Fruit fly (Drosophila melanogaster): ENCODE measurements around the gene Tif-IA.
A peak's percentile ranks its signal among the peaks of the same experiment; 100 is the strongest.

The Tif-IA gene

DNA sequence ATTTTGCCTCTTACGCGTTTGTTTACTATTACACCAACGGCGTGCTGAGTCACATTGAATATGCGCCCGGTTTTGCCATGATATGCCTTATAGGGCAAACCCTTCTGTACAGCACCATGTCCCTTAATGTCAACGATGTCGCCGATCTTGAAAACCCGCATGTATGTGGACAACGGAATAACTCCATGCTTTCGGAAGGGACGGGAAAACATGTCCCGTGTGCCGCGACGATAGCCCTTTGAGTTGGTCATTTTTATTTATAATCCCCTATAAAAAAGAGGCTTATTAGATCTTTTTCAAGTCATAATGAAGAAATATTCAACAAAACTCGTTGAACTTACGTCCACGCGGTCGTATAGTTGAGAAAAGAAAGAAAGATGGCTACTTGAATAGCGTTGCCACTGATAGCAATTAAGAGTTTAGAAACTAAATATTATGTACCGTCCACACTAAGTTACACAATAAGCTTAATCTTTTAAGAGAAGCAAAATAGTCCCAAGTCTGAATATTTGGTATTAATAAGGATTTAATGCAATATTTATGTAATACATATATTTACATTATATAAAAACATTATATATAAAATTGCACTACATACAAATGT is 2.1 kb upstream of the Tif-IA start, which contains the start of gene RpL21 (continued):
- peak; percentile 3 for TF ChIP-seq CG4617 (GFP tag; optimal IDR thresholded peaks at IDR 0.05; ENCODE audit: borderline replicate concordance)
- TF ChIP-seq BEAF-32 (GFP tag; optimal IDR thresholded peaks at IDR 0.05): peak; percentile 24
- TF ChIP-seq CG9817 (tag; optimal IDR thresholded peaks at IDR 0.05): peak; percentile 23
- no peak for TF ChIP-seq CG7928 (GFP tag; optimal IDR thresholded peaks at IDR 0.05)
- no peak for TF ChIP-seq hth (optimal IDR thresholded peaks at IDR 0.05)
- TF ChIP-seq CG15514 (GFP tag; optimal IDR thresholded peaks at IDR 0.05): peak; percentile 6
- 0 out of 2 replicates have a peak, but pooled peaks have one; percentile 9 for TF ChIP-seq Ptx1 (GFP tag; IDR thresholded peaks at IDR 0.05)
- TF ChIP-seq phol (tag; optimal IDR thresholded peaks at IDR 0.05): peak; percentile 99
- TF ChIP-seq CG10431 (GFP tag; optimal IDR thresholded peaks at IDR 0.05): peak; percentile 16
- TF ChIP-seq NC2β (GFP tag; optimal IDR thresholded peaks at IDR 0.05): peak; percentile 28
- TF ChIP-seq Mrtf (GFP tag; IDR thresholded peaks at IDR 0.05): no peak
- peak; percentile 80 for TF ChIP-seq row (GFP tag; IDR thresholded peaks at IDR 0.05)
- TF ChIP-seq CG7372 (GFP tag; IDR thresholded peaks at IDR 0.05): no peak
- no peak for TF ChIP-seq CG14667 (GFP tag; IDR thresholded peaks at IDR 0.05)
- no peak for TF ChIP-seq danr (GFP tag; IDR thresholded peaks at IDR 0.05)
- TF ChIP-seq slou (GFP tag; optimal IDR thresholded peaks at IDR 0.05): peak; percentile 2
- TF ChIP-seq sisA (GFP tag; IDR thresholded peaks at IDR 0.05): no peak
- peak; percentile 99 for TF ChIP-seq CG1024 (GFP tag; IDR thresholded peaks at IDR 0.05)
- TF ChIP-seq CG30403 (GFP tag; optimal IDR thresholded peaks at IDR 0.05): no peak
- TF ChIP-seq CG2889 (GFP tag; IDR thresholded peaks at IDR 0.05): no peak
- TF ChIP-seq kah (GFP tag; optimal IDR thresholded peaks at IDR 0.05): no peak
- peak in 1 of 2 experiments; percentile 21 for TF ChIP-seq Pdp1 (GFP tag; optimal IDR thresholded peaks at IDR 0.05)
- TF ChIP-seq cato (GFP tag; optimal IDR thresholded peaks at IDR 0.05; ENCODE audit: borderline replicate concordance): no peak
- TF ChIP-seq CG33557 (GFP tag; optimal IDR thresholded peaks at IDR 0.05): no peak
- no peak for TF ChIP-seq tgo (GFP tag; IDR thresholded peaks at IDR 0.05)
- TF ChIP-seq gcm2 (GFP tag; optimal IDR thresholded peaks at IDR 0.05): no peak
- no peak for TF ChIP-seq CG2199 (GFP tag; IDR thresholded peaks at IDR 0.05)
- no peak for TF ChIP-seq CG13894 (tag; optimal IDR thresholded peaks at IDR 0.05)
- no peak for TF ChIP-seq wdn (GFP tag; IDR thresholded peaks at IDR 0.05)
- TF ChIP-seq trem (tag; optimal IDR thresholded peaks at IDR 0.05): peak; percentile 19
- peak; percentile 39 for TF ChIP-seq CG8290 (GFP tag; optimal IDR thresholded peaks at IDR 0.05)
- TF ChIP-seq CG8290 (tag; optimal IDR thresholded peaks at IDR 0.05): no peak
- TF ChIP-seq usp (GFP tag; optimal IDR thresholded peaks at IDR 0.05): no peak
- TF ChIP-seq CG34224 (GFP tag; IDR thresholded peaks at IDR 0.05; ENCODE audit: partially characterized antibody): no peak
- TF ChIP-seq pfk (GFP tag; optimal IDR thresholded peaks at IDR 0.05): peak; percentile 31
- no peak for TF ChIP-seq CG4282 (GFP tag; optimal IDR thresholded peaks at IDR 0.05)
- no peak for TF ChIP-seq chinmo (GFP tag; IDR thresholded peaks at IDR 0.05; ENCODE audit: partially characterized antibody)
- no peak for TF ChIP-seq HmgD (GFP tag; optimal IDR thresholded peaks at IDR 0.05)
- TF ChIP-seq CG17912 (GFP tag; optimal IDR thresholded peaks at IDR 0.05): no peak
- TF ChIP-seq CG1603 (tag; optimal IDR thresholded peaks at IDR 0.05): peak; percentile 96
- TF ChIP-seq CG7987 (GFP tag; optimal IDR thresholded peaks at IDR 0.05): no peak
- no peak for TF ChIP-seq sim (GFP tag; IDR thresholded peaks at IDR 0.05)
- no peak for TF ChIP-seq gem (tag; optimal IDR thresholded peaks at IDR 0.05)
- TF ChIP-seq CG30020 (tag; optimal IDR thresholded peaks at IDR 0.05): peak; percentile 98
- peak; percentile 18 for TF ChIP-seq CoRest (tag; optimal IDR thresholded peaks at IDR 0.05)
- TF ChIP-seq zfh2 (GFP tag; optimal IDR thresholded peaks at IDR 0.05): no peak
- TF ChIP-seq MESR4 (GFP tag; optimal IDR thresholded peaks at IDR 0.05): peak; percentile 92
- TF ChIP-seq CG12659 (GFP tag; optimal IDR thresholded peaks at IDR 0.05): peak; percentile 19
- no peak for TF ChIP-seq CG10209 (GFP tag; optimal IDR thresholded peaks at IDR 0.05)
- TF ChIP-seq Opbp (GFP tag; IDR thresholded peaks at IDR 0.05; ENCODE audit: partially characterized antibody): no peak
